Worm (Caenorhabditis elegans) whole organism, early embryonic: ENCODE data around the gene T11B7.5.

Experiments used
- B0310.2 ChIP-seq: sonication (generic microtip); optimal IDR thresholded peaks from 2 replicates; lab custom pipeline; 2016; ENCODE audit warnings: mild to moderate bottlenecking, missing genetic modification characterization, missing compliant biosample characterization
- F13C5.2 ChIP-seq: sonication (generic microtip); optimal IDR thresholded peaks from 2 replicates; lab custom pipeline; 2017; ENCODE audit warnings: mild to moderate bottlenecking, missing genetic modification characterization, inconsistent platforms, missing compliant biosample characterization
- aly-1 ChIP-seq: sonication (generic microtip); optimal IDR thresholded peaks from 2 replicates; lab custom pipeline; 2016; ENCODE audit warnings: missing genetic modification characterization, missing compliant biosample characterization
- ama-1 ChIP-seq: fragments of 150-350 bp; optimal IDR thresholded peaks from 2 replicates; lab custom pipeline; 2014
- ceh-13 ChIP-seq: fragments of 200-800 bp; sonication (Bioruptor generic); optimal IDR thresholded peaks from 2 replicates; lab custom pipeline; 2018; ENCODE audit warnings: mild to moderate bottlenecking, missing genetic modification characterization, missing compliant biosample characterization
- ceh-36 ChIP-seq: sonication (generic microtip); optimal IDR thresholded peaks from 2 replicates; lab custom pipeline; 2016; ENCODE audit warnings: missing genetic modification characterization, inconsistent platforms, missing compliant biosample characterization
- ets-7 ChIP-seq: sonication (generic microtip); optimal IDR thresholded peaks from 2 replicates; lab custom pipeline; 2016; ENCODE audit warnings: missing genotype, missing genetic modification characterization, missing compliant biosample characterization
- flt-1 ChIP-seq: fragments of 200-800 bp; sonication (Bioruptor generic); IDR thresholded peaks from 2 replicates; pipeline ENCODE4 v1.3.6; 2022; ENCODE audit warnings: missing genetic modification characterization, missing compliant biosample characterization
- hmbx-1 ChIP-seq: sonication (generic microtip); optimal IDR thresholded peaks from 2 replicates; lab custom pipeline; 2016; ENCODE audit warnings: mild to moderate bottlenecking, missing genetic modification characterization, missing compliant biosample characterization
- hmg-4 ChIP-seq: fragments of 200-800 bp; sonication (Bioruptor generic); optimal IDR thresholded peaks from 2 replicates; lab custom pipeline; 2018; ENCODE audit warnings: mild to moderate bottlenecking, missing genetic modification characterization, missing compliant biosample characterization
- hnd-1 ChIP-seq: sonication (generic microtip); optimal IDR thresholded peaks from 2 replicates; lab custom pipeline; 2016; ENCODE audit warnings: missing genetic modification characterization, missing compliant biosample characterization
- pes-1 ChIP-seq: fragments of 200-800 bp; sonication (Bioruptor generic); IDR thresholded peaks from 2 replicates; pipeline ENCODE4 v1.3.6; 2022; ENCODE audit warnings: missing genetic modification reagents, missing genetic modification characterization, missing compliant biosample characterization
- scrt-1 ChIP-seq: fragments of 200-800 bp; sonication (Bioruptor generic); IDR thresholded peaks from 2 replicates; pipeline ENCODE4 v1.3.6; 2022; ENCODE audit warnings: missing genetic modification characterization, missing compliant biosample characterization
- sea-1 ChIP-seq: fragments of 200-800 bp; sonication (Bioruptor generic); conservative IDR thresholded peaks from 2 replicates; pipeline ENCODE4 v1.3.6; 2022; ENCODE audit warnings: missing genetic modification characterization, missing compliant biosample characterization
- tbx-11 ChIP-seq: fragments of 200-800 bp; sonication (Bioruptor generic); IDR thresholded peaks from 2 replicates; pipeline ENCODE4 v1.3.6; 2022; ENCODE audit warnings: missing genetic modification characterization, missing compliant biosample characterization
- tbx-37 ChIP-seq: fragments of 200-800 bp; sonication (Bioruptor generic); conservative IDR thresholded peaks from 2 replicates; pipeline ENCODE4 v1.3.6; 2022; ENCODE audit warnings: missing genetic modification reagents, missing genetic modification characterization, missing compliant biosample characterization
- tra-4 ChIP-seq: sonication (generic microtip); optimal IDR thresholded peaks from 2 replicates; lab custom pipeline; 2017; ENCODE audit warnings: missing genetic modification characterization, missing compliant biosample characterization

Gene T11B7.5

ce11 chrIV:8844457-8844856 lies 11.4 kb downstream of the T11B7.5 start, which contains the start of gene T11B7.2:
T11B7.2 (minus strand) TSS chrIV:8844557.
- TF ChIP-seq ets-7 (tag; lab: Kevin White, UChicago) (no peak), tra-4 (no peak), hmg-4 (GFP tag; lab: Kevin White, UChicago) (no peak), ama-1 (lab: Kevin White, UChicago) (no peak), F13C5.2 (tag; lab: Kevin White, UChicago) (no peak)

- no peak for TF ChIP-seq tbx-37
- TF ChIP-seq aly-1 (tag; lab: Kevin White, UChicago): no peak
- no peak for TF ChIP-seq sea-1 (GFP tag; lab: Robert Waterston, UW)
- no peak for TF ChIP-seq ceh-13 (GFP tag; lab: Kevin White, UChicago)
- TF ChIP-seq flt-1 (GFP tag; lab: Robert Waterston, UW): no peak
- no peak for TF ChIP-seq B0310.2
- TF ChIP-seq tra-4: no peak
- TF ChIP-seq ets-7 (tag; lab: Kevin White, UChicago): no peak
- no peak for TF ChIP-seq hmbx-1
- no peak for TF ChIP-seq ama-1 (lab: Kevin White, UChicago)
- TF ChIP-seq pes-1 (GFP tag; lab: Robert Waterston, UW): no peak
- no peak for TF ChIP-seq hnd-1 (tag; lab: Kevin White, UChicago)
- TF ChIP-seq F13C5.2 (tag; lab: Kevin White, UChicago): no peak
- no peak for TF ChIP-seq ceh-36 (tag; lab: Kevin White, UChicago)
These were observed 15.6 kb downstream of the T11B7.5 start, which contains the start of the genes T28C6.11 and T11B7.1 for ce11 chrIV:8840161-8840765. T28C6.11 (minus strand) TSS chrIV:8840261. T11B7.1 (plus strand) TSS chrIV:8840715.

- TF ChIP-seq ets-7 (tag; lab: Kevin White, UChicago): no peak
- no peak for TF ChIP-seq hmg-4 (GFP tag; lab: Kevin White, UChicago)
- TF ChIP-seq scrt-1 (GFP tag; lab: Robert Waterston, UW): no peak
- TF ChIP-seq aly-1 (tag; lab: Kevin White, UChicago): no peak
- no peak for TF ChIP-seq hmbx-1
- TF ChIP-seq flt-1 (GFP tag; lab: Robert Waterston, UW): no peak
- TF ChIP-seq tra-4: no peak
- no peak for TF ChIP-seq tbx-37
- TF ChIP-seq ceh-36 (tag; lab: Kevin White, UChicago): no peak
- TF ChIP-seq tbx-11 (GFP tag; lab: Robert Waterston, UW): no peak
- no peak for TF ChIP-seq sea-1 (GFP tag; lab: Robert Waterston, UW)
- TF ChIP-seq pes-1 (GFP tag; lab: Robert Waterston, UW): no peak
- no peak for TF ChIP-seq ama-1 (lab: Kevin White, UChicago)
- TF ChIP-seq B0310.2: no peak
- no peak for TF ChIP-seq ceh-13 (GFP tag; lab: Kevin White, UChicago)
- TF ChIP-seq hnd-1 (tag; lab: Kevin White, UChicago): no peak
- TF ChIP-seq F13C5.2 (tag; lab: Kevin White, UChicago): no peak
These were observed 25.3 kb downstream of the T11B7.5 start, which contains the start of gene T28C6.8 for ce11 chrIV:8830591-8830990. T28C6.8 (minus strand) TSS chrIV:8830727.

DNA sequence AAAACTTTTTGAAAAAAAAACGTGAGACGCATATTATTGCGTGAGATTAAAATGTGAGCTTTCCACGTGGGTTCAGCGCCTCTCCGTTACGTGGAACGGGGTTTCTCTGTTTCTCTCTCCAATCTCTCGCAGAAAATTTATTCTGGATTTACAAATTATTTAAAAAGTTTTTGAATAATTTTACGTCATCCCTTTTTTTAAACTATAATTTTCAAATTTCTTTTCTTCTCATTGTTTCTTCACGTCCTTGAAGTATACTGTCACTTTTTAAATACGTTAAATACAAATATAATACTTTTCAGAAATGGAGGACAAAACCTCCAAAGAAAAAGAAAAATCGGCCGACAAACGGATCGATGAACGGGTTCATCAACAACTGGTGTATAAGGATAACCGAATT lies 28.4 kb downstream of the T11B7.5 start, which contains the start of gene T28C6.7:
TSS of gene T28C6.7 (plus strand) at position 301 of the 400 bp plus-strand sequence.
- TF ChIP-seq hmg-4 (GFP tag; lab: Kevin White, UChicago): no peak
- no peak for TF ChIP-seq hmbx-1
- TF ChIP-seq ets-7 (tag; lab: Kevin White, UChicago): no peak
- no peak for TF ChIP-seq F13C5.2 (tag; lab: Kevin White, UChicago)
- no peak for TF ChIP-seq B0310.2
- TF ChIP-seq ceh-36 (tag; lab: Kevin White, UChicago): no peak
- no peak for TF ChIP-seq tbx-11 (GFP tag; lab: Robert Waterston, UW)
- TF ChIP-seq tbx-37: no peak

- 0 out of 2 replicates have a peak, but pooled peaks have one; percentile 33 for TF ChIP-seq scrt-1 (GFP tag; lab: Robert Waterston, UW)
- 0 out of 2 replicates have a peak, but pooled peaks have one; percentile 14 for TF ChIP-seq tbx-37
- TF ChIP-seq tbx-11 (GFP tag; lab: Robert Waterston, UW): no peak
- TF ChIP-seq F13C5.2 (tag; lab: Kevin White, UChicago): peak; percentile 35
These were observed 29.3 kb downstream of the T11B7.5 start for ce11 chrIV:8826606-8827000.

ce11 chrIV:8825997-8826605 lies 29.8 kb downstream of the T11B7.5 start:
- no peak for TF ChIP-seq tbx-11 (GFP tag; lab: Robert Waterston, UW)
- no peak for TF ChIP-seq ama-1 (lab: Kevin White, UChicago)
- no peak for TF ChIP-seq hmg-4 (GFP tag; lab: Kevin White, UChicago)
- no peak for TF ChIP-seq hmbx-1
- TF ChIP-seq aly-1 (tag; lab: Kevin White, UChicago): no peak

- TF ChIP-seq tbx-37: no peak
- no peak for TF ChIP-seq scrt-1 (GFP tag; lab: Robert Waterston, UW)
- no peak for TF ChIP-seq hmbx-1
- no peak for TF ChIP-seq ets-7 (tag; lab: Kevin White, UChicago)
- no peak for TF ChIP-seq flt-1 (GFP tag; lab: Robert Waterston, UW)
- TF ChIP-seq B0310.2: no peak
- no peak for TF ChIP-seq hnd-1 (tag; lab: Kevin White, UChicago)
- no peak for TF ChIP-seq hmg-4 (GFP tag; lab: Kevin White, UChicago)
- TF ChIP-seq aly-1 (tag; lab: Kevin White, UChicago): no peak
- no peak for TF ChIP-seq ceh-13 (GFP tag; lab: Kevin White, UChicago)
- no peak for TF ChIP-seq sea-1 (GFP tag; lab: Robert Waterston, UW)
- TF ChIP-seq tbx-11 (GFP tag; lab: Robert Waterston, UW): no peak
- no peak for TF ChIP-seq tra-4
These were observed 31.6 kb downstream of the T11B7.5 start, which contains the start of the genes col-117 and col-3 for ce11 chrIV:8824145-8824833. col-117 (minus strand) TSS chrIV:8824195. col-3 (plus strand) TSS chrIV:8824783.
